Worm (Caenorhabditis elegans) whole organism, L3 larva: ENCODE data around the gene rps-2.

Source experiments
- R02D3.7 ChIP-seq: fragments of 150-350 bp; optimal IDR thresholded peaks from 2 replicates; lab custom pipeline; 2014; ENCODE audit warnings: missing biosample characterization, missing genetic modification characterization
- ZK546.5 ChIP-seq: sonication (generic microtip); optimal IDR thresholded peaks from 2 replicates; lab custom pipeline; 2017; ENCODE audit warnings: missing biosample characterization, missing genetic modification characterization
- aly-2 ChIP-seq: fragments of 150-350 bp; optimal IDR thresholded peaks from 2 replicates; lab custom pipeline; 2014; ENCODE audit warnings: missing biosample characterization, missing genetic modification characterization
- ama-1 ChIP-seq: fragments of 150-350 bp; optimal IDR thresholded peaks from 2 replicates; lab custom pipeline; 2018
- ceh-16 ChIP-seq: sonication (generic microtip); optimal IDR thresholded peaks from 2 replicates; lab custom pipeline; 2017; ENCODE audit warnings: missing biosample characterization, missing genetic modification characterization
- ceh-28 ChIP-seq: fragments of 150-350 bp; optimal IDR thresholded peaks from 2 replicates; lab custom pipeline; 2014; ENCODE audit warnings: missing biosample characterization, missing genetic modification reagents, missing genetic modification characterization
- ceh-82 ChIP-seq: fragments of 150-350 bp; optimal IDR thresholded peaks from 2 replicates; lab custom pipeline; 2014; ENCODE audit warnings: missing biosample characterization, missing genetic modification characterization
- ceh-9 ChIP-seq: sonication (generic microtip); optimal IDR thresholded peaks from 2 replicates; lab custom pipeline; 2018; ENCODE audit warnings: missing biosample characterization, missing genetic modification characterization
- daf-12 ChIP-seq: fragments of 150-350 bp; optimal IDR thresholded peaks from 2 replicates; lab custom pipeline; 2014; ENCODE audit warnings: missing biosample characterization, missing genetic modification reagents, missing genetic modification characterization
- egl-27 ChIP-seq: sonication (generic microtip); optimal IDR thresholded peaks from 4 replicates; lab custom pipeline; 2017; ENCODE audit warnings: missing biosample characterization, missing genetic modification reagents, missing genetic modification characterization
- egl-5 ChIP-seq: fragments of 150-350 bp; optimal IDR thresholded peaks from 2 replicates; lab custom pipeline; 2017; ENCODE audit warnings: missing biosample characterization, missing genetic modification reagents, missing genetic modification characterization, inconsistent platforms
- elt-1 ChIP-seq: fragments of 150-350 bp; optimal IDR thresholded peaks from 2 replicates; lab custom pipeline; 2014; ENCODE audit warnings: missing biosample characterization, missing genetic modification characterization
- elt-2 ChIP-seq: sonication (generic microtip); optimal IDR thresholded peaks from 2 replicates; lab custom pipeline; 2016; ENCODE audit warnings: missing genetic modification reagents, mild to moderate bottlenecking, missing genetic modification characterization, missing compliant biosample characterization
- elt-3 ChIP-seq, 3 experiments: fragments of 150-350 bp in 1 of 3; sonication (generic microtip) in 2 of 3; optimal IDR thresholded peaks; 2 replicates in 2 of 3; 4 replicates in 1 of 3; lab custom pipeline; 2014 to 2017; ENCODE audit warnings: missing biosample characterization in 3 of 3, missing genetic modification characterization in 3 of 3
- fkh-10 ChIP-seq: sonication (generic microtip); optimal IDR thresholded peaks from 2 replicates; lab custom pipeline; 2017; ENCODE audit warnings: missing biosample characterization, missing genetic modification reagents, missing genetic modification characterization
- fkh-2 ChIP-seq: fragments of 150-350 bp; optimal IDR thresholded peaks from 2 replicates; lab custom pipeline; 2014; ENCODE audit warnings: missing biosample characterization, missing genetic modification reagents, missing genetic modification characterization
- fos-1 ChIP-seq: fragments of 150-350 bp; optimal IDR thresholded peaks from 2 replicates; lab custom pipeline; 2014; ENCODE audit warnings: missing biosample characterization, missing genetic modification characterization
- hmg-11 ChIP-seq: sonication (generic microtip); optimal IDR thresholded peaks from 2 replicates; lab custom pipeline; 2016; ENCODE audit warnings: missing genetic modification characterization, missing compliant biosample characterization
- jun-1 ChIP-seq: fragments of 150-350 bp; optimal IDR thresholded peaks from 2 replicates; lab custom pipeline; 2014; ENCODE audit warnings: missing biosample characterization, missing genetic modification reagents, missing genetic modification characterization
- lin-39 ChIP-seq: fragments of 150-350 bp; optimal IDR thresholded peaks from 2 replicates; lab custom pipeline; 2018; ENCODE audit warnings: missing biosample characterization, missing genetic modification reagents, missing genetic modification characterization
- lsy-12 ChIP-seq: sonication (generic microtip); optimal IDR thresholded peaks from 2 replicates; lab custom pipeline; 2016; ENCODE audit warnings: mild to moderate bottlenecking, missing genetic modification characterization, missing compliant biosample characterization
- mdl-1 ChIP-seq: fragments of 150-350 bp; optimal IDR thresholded peaks from 2 replicates; lab custom pipeline; 2014; ENCODE audit warnings: missing biosample characterization, missing genetic modification characterization
- mml-1 ChIP-seq: fragments of 150-350 bp; sonication (generic microtip); optimal IDR thresholded peaks from 3 replicates; lab custom pipeline; 2014; ENCODE audit warnings: missing biosample characterization, missing genetic modification characterization
- nfya-1 ChIP-seq: sonication (generic microtip); optimal IDR thresholded peaks from 2 replicates; lab custom pipeline; 2017; ENCODE audit warnings: missing genetic modification characterization, mild to moderate bottlenecking, missing compliant biosample characterization, antibody characterized with exemption, moderate library complexity; ENCODE audit not compliant: insufficient read depth
- nhr-11 ChIP-seq: fragments of 150-350 bp; optimal IDR thresholded peaks from 2 replicates; lab custom pipeline; 2014; ENCODE audit warnings: missing biosample characterization, missing genetic modification characterization
- nhr-23 ChIP-seq: fragments of 150-350 bp; optimal IDR thresholded peaks from 2 replicates; lab custom pipeline; 2014; ENCODE audit warnings: missing biosample characterization, missing genetic modification reagents, missing genetic modification characterization
- nhr-237 ChIP-seq: fragments of 150-350 bp; optimal IDR thresholded peaks from 2 replicates; lab custom pipeline; 2014; ENCODE audit warnings: missing biosample characterization, missing genetic modification characterization
- nhr-25 ChIP-seq: sonication (generic microtip); optimal IDR thresholded peaks from 2 replicates; lab custom pipeline; 2017; ENCODE audit warnings: missing biosample characterization, missing genetic modification characterization
- nhr-28 ChIP-seq: fragments of 150-350 bp; optimal IDR thresholded peaks from 2 replicates; lab custom pipeline; 2014; ENCODE audit warnings: missing biosample characterization, missing genetic modification characterization
- nhr-77 ChIP-seq: fragments of 150-350 bp; optimal IDR thresholded peaks from 2 replicates; lab custom pipeline; 2014; ENCODE audit warnings: missing biosample characterization, missing genetic modification characterization
- pha-4 ChIP-seq: fragments of 150-350 bp; optimal IDR thresholded peaks from 2 replicates; lab custom pipeline; 2014; ENCODE audit warnings: missing biosample characterization, missing genetic modification reagents, missing genetic modification characterization
- pqm-1 ChIP-seq: fragments of 150-350 bp; optimal IDR thresholded peaks from 2 replicates; lab custom pipeline; 2017; ENCODE audit warnings: missing biosample characterization, missing genetic modification characterization, inconsistent platforms
- sea-2 ChIP-seq: fragments of 150-350 bp; sonication (generic microtip); optimal IDR thresholded peaks from 4 replicates; lab custom pipeline; 2014; ENCODE audit warnings: missing biosample characterization, missing genetic modification reagents, missing genetic modification characterization
- skn-1 ChIP-seq: fragments of 150-350 bp; optimal IDR thresholded peaks from 2 replicates; lab custom pipeline; 2014; ENCODE audit warnings: missing biosample characterization, missing genetic modification characterization
- snpc-4 ChIP-seq: fragments of 150-350 bp; optimal IDR thresholded peaks from 2 replicates; lab custom pipeline; 2014; ENCODE audit warnings: missing biosample characterization, missing genetic modification characterization
- tbx-2 ChIP-seq: sonication (generic microtip); optimal IDR thresholded peaks from 2 replicates; lab custom pipeline; 2016; ENCODE audit warnings: mild to moderate bottlenecking, missing genetic modification characterization, missing compliant biosample characterization
- unc-39 ChIP-seq: sonication (generic microtip); optimal IDR thresholded peaks from 4 replicates; lab custom pipeline; 2017; ENCODE audit warnings: missing biosample characterization, missing genetic modification characterization
- unc-62 ChIP-seq: fragments of 150-350 bp; sonication (generic microtip); optimal IDR thresholded peaks from 4 replicates; lab custom pipeline; 2014; ENCODE audit warnings: missing biosample characterization, missing genetic modification reagents, missing genetic modification characterization
- zag-1 ChIP-seq: fragments of 150-350 bp; optimal IDR thresholded peaks from 2 replicates; lab custom pipeline; 2014; ENCODE audit warnings: missing biosample characterization, missing genetic modification characterization
- ztf-11 ChIP-seq: fragments of 150-350 bp; optimal IDR thresholded peaks from 2 replicates; lab custom pipeline; 2014; ENCODE audit warnings: missing biosample characterization, missing genetic modification characterization
- ztf-4 ChIP-seq: fragments of 150-350 bp; optimal IDR thresholded peaks from 2 replicates; lab custom pipeline; 2014; ENCODE audit warnings: missing biosample characterization, missing genetic modification characterization

The rps-2 gene

ce11 chrIV:7920126-7920525 lies 6.1 kb downstream of the rps-2 start, which contains the start of gene C49H3.16:
Gene C49H3.16, plus strand, starts transcription at chrIV:7920426.
- TF ChIP-seq fkh-10 (GFP tag; lab: Kevin White, UChicago): no peak
- TF ChIP-seq aly-2 (tag; lab: Kevin White, UChicago): no peak
- no peak for TF ChIP-seq ceh-9 (tag; lab: Kevin White, UChicago)
- TF ChIP-seq tbx-2: no peak
- TF ChIP-seq pqm-1 (tag; lab: Kevin White, UChicago): no peak
- TF ChIP-seq jun-1: no peak
- TF ChIP-seq nhr-11: no peak
- no peak for TF ChIP-seq R02D3.7 (tag; lab: Kevin White, UChicago)
- TF ChIP-seq ceh-28: no peak
- TF ChIP-seq nfya-1 (tag; lab: Kevin White, UChicago): no peak
- no peak for TF ChIP-seq zag-1 (tag; lab: Kevin White, UChicago)
- TF ChIP-seq nhr-77 (tag; lab: Kevin White, UChicago): no peak
- TF ChIP-seq hmg-11: no peak
- no peak for TF ChIP-seq skn-1 (tag; lab: Kevin White, UChicago)
- no peak for TF ChIP-seq ama-1 (lab: Kevin White, UChicago)
- no peak for TF ChIP-seq egl-5
- no peak for TF ChIP-seq egl-27
- no peak for TF ChIP-seq ztf-11 (tag; lab: Kevin White, UChicago)
- TF ChIP-seq nhr-28: no peak

- TF ChIP-seq ztf-11 (tag; lab: Kevin White, UChicago) (no peak), ceh-28 (no peak), nfya-1 (tag; lab: Kevin White, UChicago) (no peak), sea-2 (GFP tag; lab: Kevin White, UChicago) (no peak), fos-1 (no peak), nhr-28 (no peak), pha-4 (no peak), unc-39 (tag; lab: Kevin White, UChicago) (no peak), elt-1 (tag; lab: Kevin White, UChicago) (no peak), snpc-4 (tag; lab: Kevin White, UChicago) (no peak), hmg-11 (no peak), nhr-11 (no peak), nhr-77 (tag; lab: Kevin White, UChicago) (no peak)
Measured at ce11 chrIV:7917881-7918280, 8.3 kb downstream of the rps-2 start.

ce11 chrIV:7916907-7917306 lies 9.3 kb downstream of the rps-2 start:
- no peak for TF ChIP-seq skn-1 (tag; lab: Kevin White, UChicago)
- no peak for TF ChIP-seq fkh-10 (GFP tag; lab: Kevin White, UChicago)
- TF ChIP-seq unc-62 (GFP tag; lab: Kevin White, UChicago): no peak
- TF ChIP-seq ZK546.5 (tag; lab: Kevin White, UChicago): no peak
- no peak for TF ChIP-seq ceh-82
- no peak for TF ChIP-seq nhr-237 (tag; lab: Kevin White, UChicago)
- no peak for TF ChIP-seq nhr-77 (tag; lab: Kevin White, UChicago)
- no peak for TF ChIP-seq elt-2 (tag; lab: Kevin White, UChicago)
- TF ChIP-seq fkh-2: no peak
- no peak for TF ChIP-seq ceh-9 (tag; lab: Kevin White, UChicago)

ce11 chrIV:7914991-7915390 lies 11.2 kb downstream of the rps-2 start, which contains the start of gene C49H3.4:
Gene C49H3.4, plus strand, starts transcription at chrIV:7915291.
- no peak for TF ChIP-seq R02D3.7 (tag; lab: Kevin White, UChicago)
- no peak for TF ChIP-seq mdl-1 (tag; lab: Kevin White, UChicago)
- TF ChIP-seq jun-1: no peak
- no peak for TF ChIP-seq lsy-12 (tag; lab: Kevin White, UChicago)
- no peak for TF ChIP-seq unc-62 (GFP tag; lab: Kevin White, UChicago)
- no peak for TF ChIP-seq hmg-11
- no peak for TF ChIP-seq egl-27
- no peak for TF ChIP-seq daf-12
- TF ChIP-seq ceh-9 (tag; lab: Kevin White, UChicago): no peak
- no peak for TF ChIP-seq nfya-1 (tag; lab: Kevin White, UChicago)
- no peak for TF ChIP-seq nhr-25 (tag; lab: Kevin White, UChicago)
- no peak for TF ChIP-seq ceh-28
- no peak for TF ChIP-seq ztf-4 (tag; lab: Kevin White, UChicago)
- TF ChIP-seq mml-1 (tag; lab: Kevin White, UChicago): no peak
- no peak for TF ChIP-seq ceh-16 (tag; lab: Kevin White, UChicago)
- no peak for TF ChIP-seq elt-3 (tag; optimal IDR thresholded peaks at IDR 0.05; lab: Kevin White, UChicago)
- no peak for TF ChIP-seq aly-2 (tag; lab: Kevin White, UChicago)
- TF ChIP-seq lin-39 (tag; lab: Kevin White, UChicago): no peak
- no peak for TF ChIP-seq nhr-11
- no peak for TF ChIP-seq nhr-23 (tag; lab: Kevin White, UChicago)
